Worm (Caenorhabditis elegans) whole organism, L4/young adult: ENCODE measurements around the gene col-125.

Source experiments
- W03F9.2 ChIP-seq: fragments of 150-350 bp; optimal IDR thresholded peaks from 2 replicates; lab custom pipeline; 2014; ENCODE audit warnings: missing biosample characterization, missing genetic modification characterization
- dao-5 ChIP-seq: sonication (generic microtip); optimal IDR thresholded peaks from 2 replicates; lab custom pipeline; 2016; ENCODE audit warnings: missing genotype, missing genetic modification characterization, moderate library complexity, missing compliant biosample characterization
- him-1 ChIP-seq: sonication (generic microtip); optimal IDR thresholded peaks from 2 replicates; lab custom pipeline; 2016; ENCODE audit warnings: missing genotype, missing genetic modification reagents, missing genetic modification characterization, missing compliant biosample characterization

ce11 chrIV:11261535-11261934 is 36.2 kb downstream of the col-125 start, which contains the start of gene F54D1.1:
- TF ChIP-seq W03F9.2 (tag; lab: Kevin White, UChicago) (no peak), him-1 (tag; lab: Kevin White, UChicago) (no peak), dao-5 (tag; lab: Kevin White, UChicago) (no peak)
